Worm (Caenorhabditis elegans): ENCODE measurements around the gene F47B7.4.

ce11 chrX:3785111-3785808 lies 18.8 kb upstream of the F47B7.4 start:
- TF ChIP-seq pha-4 (tag; optimal IDR thresholded peaks at IDR 0.05) (no peak), ahr-1 (tag; optimal IDR thresholded peaks at IDR 0.05) (no peak)
